Fruit fly (Drosophila melanogaster) whole organism, embryonic: ENCODE data around the gene CG7377.

ENCODE experiments used
- BEAF-32 ChIP-seq: fragments of 200-800 bp; sonication (Bioruptor generic); optimal IDR thresholded peaks from 3 replicates; lab custom pipeline; 2017; ENCODE audit warnings: missing biosample characterization, missing genetic modification characterization, mild to moderate bottlenecking, moderate library complexity, missing genetic modification reagents
- CG10321 ChIP-seq: fragments of 200-800 bp; sonication (Bioruptor generic); IDR thresholded peaks from 2 replicates; pipeline ENCODE4 v1.3.6; 2022; ENCODE audit warnings: missing biosample characterization, missing genetic modification characterization
- CG10959 ChIP-seq: fragments of 200-800 bp; sonication (Bioruptor generic); IDR thresholded peaks from 2 replicates; pipeline ENCODE4 v1.3.6; 2022; ENCODE audit warnings: missing biosample characterization, missing genetic modification characterization
- CG13123 ChIP-seq: fragments of 200-800 bp; sonication (Bioruptor generic); optimal IDR thresholded peaks from 2 replicates; lab custom pipeline; 2016; ENCODE audit warnings: missing biosample characterization, missing genetic modification characterization
- CG17361 ChIP-seq: fragments of 200-800 bp; sonication (Bioruptor generic); IDR thresholded peaks from 3 replicates; pipeline ENCODE4 v1.3.6; 2022; ENCODE audit warnings: missing biosample characterization, missing genetic modification characterization
- CG18262 ChIP-seq: fragments of 200-800 bp; optimal IDR thresholded peaks from 3 replicates; lab custom pipeline; 2019; ENCODE audit warnings: missing biosample characterization, mild to moderate bottlenecking, missing genetic modification characterization, moderate library complexity
- CG18619 ChIP-seq: fragments of 200-800 bp; sonication (Bioruptor generic); optimal IDR thresholded peaks from 3 replicates; lab custom pipeline; 2017; ENCODE audit warnings: missing biosample characterization, mild to moderate bottlenecking, missing genetic modification characterization
- CG3163 ChIP-seq: fragments of 200-800 bp; sonication (Bioruptor generic); optimal IDR thresholded peaks from 3 replicates; lab custom pipeline; 2016; ENCODE audit warnings: missing biosample characterization, missing genetic modification characterization
- CG34376 ChIP-seq: fragments of 200-800 bp; sonication (Bioruptor generic); optimal IDR thresholded peaks from 2 replicates; lab custom pipeline; 2018; ENCODE audit warnings: missing biosample characterization, mild to moderate bottlenecking, missing genetic modification characterization
- CG3726 ChIP-seq: fragments of 200-800 bp; sonication (Bioruptor generic); IDR thresholded peaks from 3 replicates; pipeline ENCODE4, ENCODE4 v1.3.6; 2022; ENCODE audit warnings: missing biosample characterization, missing genetic modification characterization
- CG4282 ChIP-seq: fragments of 200-800 bp; sonication (Bioruptor generic); optimal IDR thresholded peaks from 2 replicates; lab custom pipeline; 2016; ENCODE audit warnings: missing biosample characterization, missing genetic modification characterization
- CG4360 ChIP-seq: fragments of 200-800 bp; sonication (Bioruptor generic); IDR thresholded peaks from 2 replicates; pipeline ENCODE4 v1.3.6; 2022; ENCODE audit warnings: missing biosample characterization, missing genetic modification characterization
- CG4730 ChIP-seq: fragments of 200-800 bp; sonication (Bioruptor generic); IDR thresholded peaks from 2 replicates; pipeline ENCODE4 v1.3.6; 2022; ENCODE audit warnings: missing biosample characterization, missing genetic modification characterization
- CG7963 ChIP-seq: fragments of 200-800 bp; sonication (Bioruptor generic); IDR thresholded peaks from 3 replicates; pipeline ENCODE4 v1.3.6; 2022; ENCODE audit warnings: missing biosample characterization, missing genetic modification characterization; ENCODE audit not compliant: partially characterized antibody
- CG8924 ChIP-seq: fragments of 200-800 bp; optimal IDR thresholded peaks from 3 replicates; lab custom pipeline; 2019; ENCODE audit warnings: missing biosample characterization, mild to moderate bottlenecking, missing genetic modification characterization, moderate library complexity
- CG9727 ChIP-seq: fragments of 200-800 bp; sonication (Bioruptor generic); optimal IDR thresholded peaks from 3 replicates; lab custom pipeline; 2017; ENCODE audit warnings: missing biosample characterization, mild to moderate bottlenecking, missing genetic modification characterization
- CG9797 ChIP-seq: fragments of 200-800 bp; sonication (Bioruptor generic); optimal IDR thresholded peaks from 3 replicates; lab custom pipeline; 2018; ENCODE audit warnings: missing biosample characterization, mild to moderate bottlenecking, missing genetic modification characterization
- CTCF ChIP-seq: fragments of 200-800 bp; sonication (Bioruptor generic); optimal IDR thresholded peaks from 2 replicates; lab custom pipeline; 2017; ENCODE audit warnings: missing biosample characterization, mild to moderate bottlenecking, missing genetic modification characterization, moderate library complexity
- CkIIα-i1 ChIP-seq: fragments of 200-800 bp; sonication (Bioruptor generic); IDR thresholded peaks from 2 replicates; pipeline ENCODE4 v1.3.6; 2022; ENCODE audit warnings: missing biosample characterization, missing genetic modification characterization
- Fer2 ChIP-seq: fragments of 200-800 bp; sonication (Bioruptor generic); optimal IDR thresholded peaks from 2 replicates; lab custom pipeline; 2018; ENCODE audit warnings: missing biosample characterization, mild to moderate bottlenecking, missing genetic modification characterization, moderate library complexity
- GATAe ChIP-seq: fragments of 200-800 bp; sonication (Bioruptor generic); conservative IDR thresholded peaks from 2 replicates; pipeline ENCODE4 v1.3.6; 2022; ENCODE audit warnings: missing biosample characterization, missing genetic modification characterization
- Lim3 ChIP-seq: fragments of 200-800 bp; sonication (Bioruptor generic); IDR thresholded peaks from 2 replicates; pipeline ENCODE4 v1.3.6; 2022; ENCODE audit warnings: missing biosample characterization, missing genetic modification characterization
- MBD-R2 ChIP-seq: fragments of 200-800 bp; sonication (Bioruptor generic); IDR thresholded peaks from 2 replicates; pipeline ENCODE4 v1.3.6; 2022; ENCODE audit warnings: missing biosample characterization, missing genetic modification characterization
- Mes4 ChIP-seq: fragments of 200-800 bp; sonication (Bioruptor generic); optimal IDR thresholded peaks from 2 replicates; lab custom pipeline; 2016; ENCODE audit warnings: missing biosample characterization, missing genetic modification characterization
- Sox100B ChIP-seq: fragments of 200-800 bp; sonication (Bioruptor generic); optimal IDR thresholded peaks from 3 replicates; lab custom pipeline; 2018; ENCODE audit warnings: missing biosample characterization, mild to moderate bottlenecking, missing genetic modification characterization
- Stat92E ChIP-seq, 3 experiments: fragments of >200 bp in 2 of 3; fragments of 200-800 bp in 1 of 3; sonication (Bioruptor generic) in 1 of 3; optimal IDR thresholded peaks; 2 replicates each; lab custom pipeline; 2017 to 2019; ENCODE audit warnings: missing biosample characterization in 3 of 3, missing genetic modification characterization in 3 of 3, mild to moderate bottlenecking in 1 of 3, moderate library complexity in 1 of 3
- ap ChIP-seq: fragments of 200-800 bp; sonication (Bioruptor generic); IDR thresholded peaks from 2 replicates; pipeline ENCODE4 v1.3.6; 2022; ENCODE audit warnings: missing biosample characterization, missing genetic modification characterization
- ara ChIP-seq: fragments of 200-800 bp; sonication (Bioruptor generic); IDR thresholded peaks from 2 replicates; pipeline ENCODE4 v1.3.6; 2022; ENCODE audit warnings: missing biosample characterization, missing genetic modification characterization
- bab2 ChIP-seq: fragments of 200-800 bp; sonication (Bioruptor generic); optimal IDR thresholded peaks from 2 replicates; lab custom pipeline; 2016; ENCODE audit warnings: missing biosample characterization, missing genetic modification characterization
- btn ChIP-seq: fragments of 200-800 bp; sonication (Bioruptor generic); optimal IDR thresholded peaks from 2 replicates; lab custom pipeline; 2016; ENCODE audit warnings: missing biosample characterization, missing genetic modification characterization
- crp ChIP-seq, 2 experiments: fragments of 200-800 bp; sonication (Bioruptor generic); optimal IDR thresholded peaks; 2 replicates in 1 of 2; 3 replicates in 1 of 2; lab custom pipeline; 2017; ENCODE audit warnings: missing biosample characterization in 2 of 2, missing genetic modification characterization in 2 of 2, mild to moderate bottlenecking in 1 of 2, moderate library complexity in 1 of 2
- dati ChIP-seq: fragments of 200-800 bp; sonication (Bioruptor generic); IDR thresholded peaks from 2 replicates; pipeline ENCODE4 v1.3.6; 2022; ENCODE audit warnings: missing biosample characterization, missing genetic modification characterization
- dm ChIP-seq: fragments of 200-800 bp; sonication (Bioruptor generic); optimal IDR thresholded peaks from 3 replicates; lab custom pipeline; 2016; ENCODE audit warnings: missing biosample characterization, missing genetic modification characterization
- dmrt11E ChIP-seq: fragments of 200-800 bp; sonication (Bioruptor generic); optimal IDR thresholded peaks from 3 replicates; lab custom pipeline; 2018; ENCODE audit warnings: missing biosample characterization, mild to moderate bottlenecking, missing genetic modification characterization, moderate library complexity
- fd102C ChIP-seq: fragments of 200-800 bp; sonication (Bioruptor generic); optimal IDR thresholded peaks from 2 replicates; lab custom pipeline; 2018; ENCODE audit warnings: missing biosample characterization, mild to moderate bottlenecking, missing genetic modification characterization, moderate library complexity
- fd64A ChIP-seq: fragments of 200-800 bp; sonication (Bioruptor generic); optimal IDR thresholded peaks from 3 replicates; lab custom pipeline; 2018; ENCODE audit warnings: missing biosample characterization, mild to moderate bottlenecking, missing genetic modification characterization
- hb ChIP-seq: fragments of 200-800 bp; sonication (Bioruptor generic); IDR thresholded peaks from 3 replicates; pipeline ENCODE4 v1.3.6; 2022; ENCODE audit warnings: missing biosample characterization, missing genetic modification characterization; ENCODE audit not compliant: partially characterized antibody
- jing ChIP-seq: fragments of 200-800 bp; sonication (Bioruptor generic); optimal IDR thresholded peaks from 2 replicates; lab custom pipeline; 2018; ENCODE audit warnings: missing biosample characterization, mild to moderate bottlenecking, missing genetic modification characterization
- ken ChIP-seq: fragments of 200-800 bp; sonication (Bioruptor generic); IDR thresholded peaks from 3 replicates; pipeline ENCODE4 v1.3.6; 2022; ENCODE audit warnings: missing biosample characterization, missing genetic modification characterization
- lov ChIP-seq, 2 experiments: fragments of 200-800 bp in 1 of 2; fragments of >200 bp in 1 of 2; sonication (Bioruptor generic) in 1 of 2; IDR thresholded peaks in 1 of 2; optimal IDR thresholded peaks in 1 of 2; 2 replicates in 1 of 2; 3 replicates in 1 of 2; pipeline versions ENCODE4 v1.3.6 to Lab custom; 2017 to 2022; ENCODE audit warnings: missing biosample characterization in 1 of 2, missing genetic modification characterization in 1 of 2
- odd ChIP-seq: fragments of 200-800 bp; sonication (Bioruptor generic); optimal IDR thresholded peaks from 2 replicates; lab custom pipeline; 2017; ENCODE audit warnings: missing biosample characterization, mild to moderate bottlenecking, missing genetic modification characterization
- sob ChIP-seq: fragments of 200-800 bp; sonication (Bioruptor generic); IDR thresholded peaks from 2 replicates; pipeline ENCODE4 v1.3.6; 2022; ENCODE audit warnings: missing biosample characterization, missing genetic modification characterization
- sr ChIP-seq: fragments of 200-800 bp; sonication (Bioruptor generic); IDR thresholded peaks from 3 replicates; pipeline ENCODE4 v1.3.6; 2022; ENCODE audit warnings: missing biosample characterization, missing genetic modification characterization
- toy ChIP-seq: fragments of 200-800 bp; sonication (Bioruptor generic); IDR thresholded peaks from 2 replicates; pipeline ENCODE4 v1.3.6; 2022; ENCODE audit warnings: missing biosample characterization, missing genetic modification characterization
- tup ChIP-seq: fragments of 200-800 bp; sonication (Bioruptor generic); optimal IDR thresholded peaks from 2 replicates; lab custom pipeline; 2016; ENCODE audit warnings: missing biosample characterization, mild to moderate bottlenecking, missing genetic modification characterization, moderate library complexity
- twi ChIP-seq: fragments of 200-800 bp; optimal IDR thresholded peaks from 2 replicates; lab custom pipeline; 2019; ENCODE audit warnings: missing biosample characterization, mild to moderate bottlenecking, missing genetic modification characterization, moderate library complexity
- usp ChIP-seq: fragments of >200 bp; optimal IDR thresholded peaks from 2 replicates; lab custom pipeline; 2017; ENCODE audit warnings: missing biosample characterization, missing genetic modification characterization
- zf30C ChIP-seq: fragments of 200-800 bp; sonication (Bioruptor generic); optimal IDR thresholded peaks from 3 replicates; lab custom pipeline; 2018; ENCODE audit warnings: missing biosample characterization, mild to moderate bottlenecking, missing genetic modification characterization

The CG7377 gene

dm6 chr3L:11561946-11562760 is 27.3 kb upstream of the CG7377 start, which contains the start of the genes CG7394 and Mob2 (continued):
- TF ChIP-seq CG9797 (GFP tag; lab: Kevin White, UChicago), result peak; percentile 60
- TF ChIP-seq usp (GFP tag; lab: Kevin White, UChicago), result no peak
- TF ChIP-seq CTCF (GFP tag; lab: Kevin White, UChicago), result peak; percentile 4
- peak; percentile 49 for TF ChIP-seq CG4282 (GFP tag; lab: Kevin White, UChicago)
- no peak for TF ChIP-seq lov (optimal IDR thresholded peaks at IDR 0.05; lab: Kevin White, UChicago)
- peak; percentile 79; the same call in 1 of the 3 replicates for TF ChIP-seq lov (GFP tag; IDR thresholded peaks at IDR 0.05; lab: Robert Waterston, UW)
- peak; percentile 69 for TF ChIP-seq odd (GFP tag; lab: Kevin White, UChicago)
- TF ChIP-seq CG3726 (GFP tag; lab: Robert Waterston, UW), result peak; percentile 81
- TF ChIP-seq hb (GFP tag; lab: Robert Waterston, UW), result peak; percentile 60; the same call in 2 of the 3 replicates
- TF ChIP-seq ken (GFP tag; lab: Robert Waterston, UW), result peak; percentile 93
- TF ChIP-seq bab2 (GFP tag; lab: Kevin White, UChicago), result peak; percentile 88
- no peak for TF ChIP-seq fd102C (GFP tag; lab: Kevin White, UChicago)
- peak; percentile 87 for TF ChIP-seq CG34376 (GFP tag; lab: Kevin White, UChicago)
- peak; percentile 66 for TF ChIP-seq CG3163 (GFP tag; lab: Kevin White, UChicago)
- TF ChIP-seq Fer2 (tag; lab: Kevin White, UChicago), result peak; percentile 84
- peak; percentile 65 for TF ChIP-seq CG10959 (GFP tag; lab: Robert Waterston, UW)
- peak; percentile 82 for TF ChIP-seq CG17361 (GFP tag; lab: Robert Waterston, UW)
- no peak for TF ChIP-seq zf30C
- peak; percentile 88 for TF ChIP-seq ap (GFP tag; lab: Robert Waterston, UW)
- peak; percentile 91 for TF ChIP-seq ara (GFP tag; lab: Robert Waterston, UW)
- TF ChIP-seq fd64A (GFP tag; lab: Kevin White, UChicago), result peak; percentile 46
- TF ChIP-seq twi (tag; lab: Kevin White, UChicago), result peak; percentile 80
- peak; percentile 88 for TF ChIP-seq CG13123 (GFP tag; lab: Kevin White, UChicago)
- peak; percentile 81 for TF ChIP-seq MBD-R2
- peak; percentile 86 for TF ChIP-seq tup (GFP tag; lab: Kevin White, UChicago)
- peak; percentile 51; the same call in 1 of the 3 replicates for TF ChIP-seq sr (GFP tag; lab: Robert Waterston, UW)
- TF ChIP-seq CG10321 (GFP tag; lab: Robert Waterston, UW), result peak; percentile 67
- no peak for TF ChIP-seq CkIIα-i1 (GFP tag; lab: Robert Waterston, UW)
- peak; percentile 75 for TF ChIP-seq CG18619 (GFP tag; lab: Kevin White, UChicago)
- TF ChIP-seq btn, result peak; percentile 67
- peak; percentile 87 for TF ChIP-seq toy (GFP tag; lab: Robert Waterston, UW)
- TF ChIP-seq CG7963 (GFP tag; lab: Robert Waterston, UW), result peak; percentile 53; the same call in 1 of the 3 replicates
- peak; percentile 61 for TF ChIP-seq Mes4 (GFP tag; lab: Kevin White, UChicago)
- peak; percentile 86 for TF ChIP-seq CG18262 (tag; lab: Kevin White, UChicago)
- TF ChIP-seq CG9727 (GFP tag; lab: Kevin White, UChicago), result peak; percentile 93
- peak; percentile 64 for TF ChIP-seq GATAe (GFP tag; lab: Robert Waterston, UW)
- peak; percentile 79 for TF ChIP-seq Sox100B (GFP tag; lab: Kevin White, UChicago)
- peak; percentile 67; the same call in 1 of the 2 replicates for TF ChIP-seq dati (GFP tag; lab: Robert Waterston, UW)
- peak; percentile 67 for TF ChIP-seq dm
- peak; percentile 93 for TF ChIP-seq sob (GFP tag; lab: Robert Waterston, UW)
- peak; percentile 75 for TF ChIP-seq jing (GFP tag; lab: Kevin White, UChicago)
- TF ChIP-seq CG8924 (tag; lab: Kevin White, UChicago), result peak; percentile 95
- peak; percentile 63 for TF ChIP-seq CG4360 (GFP tag; lab: Robert Waterston, UW)
- peak; percentile 96 to 99 for TF ChIP-seq crp (GFP tag; optimal IDR thresholded peaks at IDR 0.05; lab: Kevin White, UChicago)
- TF ChIP-seq Stat92E (GFP tag; optimal IDR thresholded peaks at IDR 0.05; lab: Kevin White, UChicago), result peak in 2 of 3 experiments; percentile 14 to 83
- TF ChIP-seq Lim3, result 0 out of 2 replicates have a peak, but pooled peaks have one; percentile 19
- peak; percentile 83 for TF ChIP-seq dmrt11E (tag; lab: Kevin White, UChicago)
- TF ChIP-seq BEAF-32 (GFP tag; lab: Kevin White, UChicago), result peak; percentile 91
- peak; percentile 85 for TF ChIP-seq CG4730
